Worm (Caenorhabditis elegans): ENCODE results near the gene srh-201.

Gene srh-201

DNA sequence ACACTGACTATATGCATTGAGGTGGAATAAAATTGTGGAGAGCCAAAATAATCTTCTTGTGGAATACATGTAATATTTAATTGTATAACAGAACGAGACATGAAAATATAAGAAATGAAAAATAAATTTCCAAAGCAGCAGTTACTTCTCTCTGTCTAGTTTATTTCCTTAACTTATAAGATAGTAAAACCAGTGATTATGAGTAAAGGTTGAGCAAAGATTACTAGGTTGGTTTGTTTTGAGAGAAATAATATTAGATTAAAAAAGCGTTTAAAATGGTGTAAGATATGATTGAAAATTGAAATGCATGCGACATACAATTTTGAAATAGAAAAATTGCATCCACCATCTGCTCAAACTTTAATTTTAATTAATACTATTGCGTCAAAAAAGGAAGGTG lies at the start of gene srh-201:
Gene srh-201, minus strand, starts transcription at position 101 of the 400 bp plus-strand sequence.
- TF ChIP-seq F13C5.2 (tag; optimal IDR thresholded peaks at IDR 0.05): no peak
- no peak for TF ChIP-seq ets-7 (tag; optimal IDR thresholded peaks at IDR 0.05)
- TF ChIP-seq ceh-13 (GFP tag; optimal IDR thresholded peaks at IDR 0.05): no peak
- TF ChIP-seq tbx-11 (GFP tag; IDR thresholded peaks at IDR 0.05): no peak
- no peak for TF ChIP-seq hmg-4 (GFP tag; optimal IDR thresholded peaks at IDR 0.05)
- no peak for TF ChIP-seq tra-4 (tag; optimal IDR thresholded peaks at IDR 0.05)
- no peak for TF ChIP-seq B0310.2 (tag; optimal IDR thresholded peaks at IDR 0.05)
- no peak for TF ChIP-seq scrt-1 (GFP tag; IDR thresholded peaks at IDR 0.05)
- TF ChIP-seq hnd-1 (tag; optimal IDR thresholded peaks at IDR 0.05): no peak
- TF ChIP-seq ceh-36 (tag; optimal IDR thresholded peaks at IDR 0.05): no peak
- TF ChIP-seq sea-1 (GFP tag; conservative IDR thresholded peaks at IDR 0.05): no peak
- TF ChIP-seq tbx-37 (GFP tag; conservative IDR thresholded peaks at IDR 0.05): no peak
- TF ChIP-seq ama-1 (optimal IDR thresholded peaks at IDR 0.05): no peak
- no peak for TF ChIP-seq hmbx-1 (tag; optimal IDR thresholded peaks at IDR 0.05)
- no peak for TF ChIP-seq flt-1 (GFP tag; IDR thresholded peaks at IDR 0.05)
- TF ChIP-seq pes-1 (GFP tag; IDR thresholded peaks at IDR 0.05): no peak
- TF ChIP-seq aly-1 (tag; optimal IDR thresholded peaks at IDR 0.05): no peak

DNA sequence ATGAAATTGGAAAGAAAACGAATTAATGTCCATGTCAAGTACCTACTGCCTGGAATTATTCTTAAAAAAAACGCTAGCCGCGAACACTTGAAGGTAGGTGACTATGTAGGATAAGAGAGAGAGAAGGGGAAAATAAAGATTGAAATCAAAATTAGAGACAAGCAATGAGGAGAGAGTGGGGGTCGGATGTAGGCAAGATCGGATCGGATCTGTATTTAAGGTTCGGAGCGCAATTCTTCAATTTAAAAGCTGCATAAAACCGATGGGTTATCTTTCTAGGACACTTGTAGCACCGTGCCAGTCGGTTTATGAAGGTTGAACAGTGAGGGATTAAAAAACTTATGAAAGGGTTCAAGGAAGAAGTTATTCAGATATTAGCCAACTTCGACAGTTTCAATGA lies 49.5 kb upstream of the srh-201 start:
- no peak for TF ChIP-seq ceh-36 (tag; optimal IDR thresholded peaks at IDR 0.05)
- no peak for TF ChIP-seq scrt-1 (GFP tag; IDR thresholded peaks at IDR 0.05)
- TF ChIP-seq ets-7 (tag; optimal IDR thresholded peaks at IDR 0.05): no peak
- TF ChIP-seq pes-1 (GFP tag; IDR thresholded peaks at IDR 0.05): no peak
- no peak for TF ChIP-seq hmg-4 (GFP tag; optimal IDR thresholded peaks at IDR 0.05)
- TF ChIP-seq hnd-1 (tag; optimal IDR thresholded peaks at IDR 0.05): no peak
- no peak for TF ChIP-seq tbx-11 (GFP tag; IDR thresholded peaks at IDR 0.05)
- TF ChIP-seq hmbx-1 (tag; optimal IDR thresholded peaks at IDR 0.05): no peak
- TF ChIP-seq B0310.2 (tag; optimal IDR thresholded peaks at IDR 0.05): no peak
- no peak for TF ChIP-seq ama-1 (optimal IDR thresholded peaks at IDR 0.05)
- no peak for TF ChIP-seq flt-1 (GFP tag; IDR thresholded peaks at IDR 0.05)
- TF ChIP-seq sea-1 (GFP tag; conservative IDR thresholded peaks at IDR 0.05): no peak
- no peak for TF ChIP-seq F13C5.2 (tag; optimal IDR thresholded peaks at IDR 0.05)
- no peak for TF ChIP-seq tbx-37 (GFP tag; conservative IDR thresholded peaks at IDR 0.05)
- TF ChIP-seq aly-1 (tag; optimal IDR thresholded peaks at IDR 0.05): no peak

DNA sequence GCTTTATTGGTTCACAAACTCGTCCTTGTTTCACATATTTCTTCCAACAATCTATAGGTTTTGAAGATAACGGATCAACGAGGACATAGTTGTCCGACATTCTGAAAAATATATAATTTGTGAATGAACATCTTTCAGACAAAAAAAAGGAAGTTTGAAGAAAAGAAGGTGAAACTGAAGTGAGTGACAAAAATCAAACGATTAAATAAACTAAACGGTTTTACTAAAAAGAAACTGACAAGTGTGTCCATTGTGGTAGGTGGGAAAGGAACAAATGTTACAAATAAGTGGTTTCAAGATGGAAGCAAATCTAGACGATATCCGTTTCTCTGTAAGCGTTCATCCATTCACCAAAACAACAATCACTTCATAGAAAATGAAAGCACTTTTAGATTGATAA lies 48.7 kb upstream of the srh-201 start, which contains the start of gene C25E10.12:
Gene C25E10.12, minus strand, starts transcription at position 101 of the 400 bp plus-strand sequence.
- TF ChIP-seq ama-1 (optimal IDR thresholded peaks at IDR 0.05): no peak
- TF ChIP-seq flt-1 (GFP tag; IDR thresholded peaks at IDR 0.05): no peak
- TF ChIP-seq ets-7 (tag; optimal IDR thresholded peaks at IDR 0.05): no peak

DNA sequence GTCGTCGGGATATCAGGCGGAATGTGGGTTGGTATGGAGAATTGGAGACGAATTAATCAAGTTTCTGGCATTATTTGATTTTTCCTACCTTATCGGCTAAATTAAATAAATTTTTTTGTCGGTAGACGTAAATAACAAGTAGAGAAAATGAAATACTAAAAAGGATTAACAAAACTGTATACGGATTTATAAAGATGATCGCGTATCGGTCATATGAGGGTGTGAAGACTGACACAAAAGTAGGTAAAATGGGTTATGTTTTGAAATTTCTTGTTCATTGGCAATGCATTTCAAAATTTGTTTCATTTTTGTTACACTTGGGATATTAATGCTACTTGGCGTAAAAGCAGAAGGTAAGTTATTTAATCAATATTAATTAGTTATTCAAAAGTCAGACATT lies 45.8 kb upstream of the srh-201 start, which contains the start of the genes C25E10.16 and C25E10.13:
Gene C25E10.16, minus strand, starts transcription at position 101 of the 400 bp plus-strand sequence.
Gene C25E10.13, plus strand, starts transcription at position 256 of the 400 bp plus-strand sequence.
- TF ChIP-seq tra-4 (tag; optimal IDR thresholded peaks at IDR 0.05): no peak
- no peak for TF ChIP-seq flt-1 (GFP tag; IDR thresholded peaks at IDR 0.05)

DNA sequence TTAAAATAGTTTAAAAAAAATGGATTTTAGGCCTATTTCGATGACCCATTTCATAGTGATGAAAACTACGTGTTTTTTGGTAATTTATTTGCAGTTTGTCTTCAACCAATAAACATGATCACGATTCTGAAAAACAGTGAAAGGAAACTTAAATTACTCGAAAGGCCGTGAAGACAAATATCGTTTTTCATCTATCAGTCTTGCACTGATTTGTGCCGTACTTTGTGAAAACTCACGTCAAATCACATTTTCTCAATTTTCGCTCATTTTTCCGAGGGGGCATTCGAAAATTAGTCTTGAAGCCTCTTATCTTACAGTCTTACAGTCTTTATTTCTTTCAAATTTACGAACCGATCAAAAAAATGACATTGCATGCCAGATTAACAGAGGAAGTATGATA lies 45.0 kb upstream of the srh-201 start, which contains the start of gene C25E10.11:
Gene C25E10.11, minus strand, starts transcription at position 101 of the 400 bp plus-strand sequence.
- TF ChIP-seq ama-1 (optimal IDR thresholded peaks at IDR 0.05) (no peak), aly-1 (tag; optimal IDR thresholded peaks at IDR 0.05) (no peak), ceh-36 (tag; optimal IDR thresholded peaks at IDR 0.05) (no peak), ceh-13 (GFP tag; optimal IDR thresholded peaks at IDR 0.05) (no peak), flt-1 (GFP tag; IDR thresholded peaks at IDR 0.05) (no peak), hnd-1 (tag; optimal IDR thresholded peaks at IDR 0.05) (no peak), tbx-11 (GFP tag; IDR thresholded peaks at IDR 0.05) (no peak), hmg-4 (GFP tag; optimal IDR thresholded peaks at IDR 0.05) (no peak), tbx-37 (GFP tag; conservative IDR thresholded peaks at IDR 0.05) (no peak), F13C5.2 (tag; optimal IDR thresholded peaks at IDR 0.05) (no peak), B0310.2 (tag; optimal IDR thresholded peaks at IDR 0.05) (no peak), sea-1 (GFP tag; conservative IDR thresholded peaks at IDR 0.05) (no peak), ets-7 (tag; optimal IDR thresholded peaks at IDR 0.05) (no peak), tra-4 (tag; optimal IDR thresholded peaks at IDR 0.05) (no peak)

DNA sequence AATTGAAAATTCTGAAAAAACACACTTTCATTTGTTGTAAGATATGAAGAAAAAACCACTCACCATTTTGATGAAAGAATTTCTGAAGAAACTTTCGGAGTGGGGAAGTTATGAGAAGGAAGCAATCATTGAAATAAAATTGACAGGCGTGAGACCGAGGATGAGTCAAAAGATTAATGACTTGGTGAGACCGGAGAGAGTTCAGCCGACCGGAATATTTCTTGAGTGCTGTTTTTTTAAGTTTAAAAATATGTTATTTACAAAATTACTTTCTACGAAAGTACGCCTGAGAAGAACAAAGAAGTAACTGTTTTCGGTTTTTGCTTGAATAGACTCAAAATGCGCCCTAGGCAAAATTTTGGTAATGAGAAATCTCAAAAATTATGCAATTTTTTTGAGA lies 42.6 kb upstream of the srh-201 start, which contains the start of gene C25E10.10:
Gene C25E10.10, minus strand, starts transcription at position 101 of the 400 bp plus-strand sequence.
- TF ChIP-seq pes-1 (GFP tag; IDR thresholded peaks at IDR 0.05): no peak
- no peak for TF ChIP-seq flt-1 (GFP tag; IDR thresholded peaks at IDR 0.05)
- TF ChIP-seq tra-4 (tag; optimal IDR thresholded peaks at IDR 0.05): no peak
- no peak for TF ChIP-seq hnd-1 (tag; optimal IDR thresholded peaks at IDR 0.05)
- TF ChIP-seq F13C5.2 (tag; optimal IDR thresholded peaks at IDR 0.05): no peak
- no peak for TF ChIP-seq sea-1 (GFP tag; conservative IDR thresholded peaks at IDR 0.05)
- no peak for TF ChIP-seq ama-1 (optimal IDR thresholded peaks at IDR 0.05)
- TF ChIP-seq hmg-4 (GFP tag; optimal IDR thresholded peaks at IDR 0.05): no peak
- TF ChIP-seq B0310.2 (tag; optimal IDR thresholded peaks at IDR 0.05): no peak
- TF ChIP-seq scrt-1 (GFP tag; IDR thresholded peaks at IDR 0.05): no peak
- no peak for TF ChIP-seq hmbx-1 (tag; optimal IDR thresholded peaks at IDR 0.05)
- TF ChIP-seq ceh-13 (GFP tag; optimal IDR thresholded peaks at IDR 0.05): no peak
- TF ChIP-seq tbx-37 (GFP tag; conservative IDR thresholded peaks at IDR 0.05): no peak
- no peak for TF ChIP-seq tbx-11 (GFP tag; IDR thresholded peaks at IDR 0.05)
- no peak for TF ChIP-seq ceh-36 (tag; optimal IDR thresholded peaks at IDR 0.05)
- no peak for TF ChIP-seq ets-7 (tag; optimal IDR thresholded peaks at IDR 0.05)
- TF ChIP-seq aly-1 (tag; optimal IDR thresholded peaks at IDR 0.05): no peak

DNA sequence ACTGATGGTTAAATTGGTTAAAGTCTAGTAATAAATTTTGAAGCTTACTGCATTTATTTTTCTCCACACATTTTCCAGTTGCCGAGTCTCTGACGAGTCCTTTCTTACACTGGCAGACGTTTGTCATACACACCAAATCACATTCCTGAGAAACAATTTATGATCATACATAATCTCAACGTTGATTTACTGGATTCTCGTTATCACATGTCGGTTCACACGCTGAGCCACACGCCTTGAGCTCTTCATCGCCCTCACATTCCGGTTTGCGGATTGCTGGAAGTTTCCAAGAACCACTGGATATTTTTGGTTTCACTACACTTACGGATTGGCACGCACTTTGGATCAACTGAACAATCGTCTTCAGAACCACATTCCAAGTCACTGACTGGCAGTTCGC lies 42.0 kb upstream of the srh-201 start:
- TF ChIP-seq aly-1 (tag; optimal IDR thresholded peaks at IDR 0.05): no peak
- no peak for TF ChIP-seq hmbx-1 (tag; optimal IDR thresholded peaks at IDR 0.05)
- TF ChIP-seq flt-1 (GFP tag; IDR thresholded peaks at IDR 0.05): no peak

DNA sequence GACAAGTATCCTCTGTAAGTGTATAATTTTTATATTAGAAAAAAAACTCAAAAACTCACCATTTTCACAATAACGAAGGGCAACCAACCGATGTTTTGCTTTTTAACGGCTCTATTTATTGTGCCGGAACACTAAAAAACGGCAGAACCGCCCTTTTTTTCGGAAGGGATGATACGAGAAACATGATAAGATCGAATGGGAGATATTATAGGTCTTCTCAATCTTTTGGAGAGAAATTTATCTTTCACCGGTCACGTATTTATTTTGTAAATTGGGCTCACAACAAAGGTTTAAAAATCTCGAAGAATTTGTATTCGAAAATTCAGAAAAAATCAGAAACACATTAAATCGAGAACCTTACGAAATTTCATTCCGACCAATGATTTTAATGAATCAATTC lies 41.1 kb upstream of the srh-201 start, which contains the start of gene swm-1:
Gene swm-1, minus strand, starts transcription at position 101 of the 400 bp plus-strand sequence.
- TF ChIP-seq pes-1 (GFP tag; IDR thresholded peaks at IDR 0.05): no peak
- TF ChIP-seq B0310.2 (tag; optimal IDR thresholded peaks at IDR 0.05): no peak
- TF ChIP-seq sea-1 (GFP tag; conservative IDR thresholded peaks at IDR 0.05): no peak
- TF ChIP-seq aly-1 (tag; optimal IDR thresholded peaks at IDR 0.05): no peak
- TF ChIP-seq F13C5.2 (tag; optimal IDR thresholded peaks at IDR 0.05): no peak
- no peak for TF ChIP-seq ceh-36 (tag; optimal IDR thresholded peaks at IDR 0.05)
- no peak for TF ChIP-seq tbx-11 (GFP tag; IDR thresholded peaks at IDR 0.05)
- no peak for TF ChIP-seq ets-7 (tag; optimal IDR thresholded peaks at IDR 0.05)
- TF ChIP-seq hmg-4 (GFP tag; optimal IDR thresholded peaks at IDR 0.05): no peak
- no peak for TF ChIP-seq scrt-1 (GFP tag; IDR thresholded peaks at IDR 0.05)
- TF ChIP-seq tra-4 (tag; optimal IDR thresholded peaks at IDR 0.05): no peak
- TF ChIP-seq flt-1 (GFP tag; IDR thresholded peaks at IDR 0.05): no peak
- no peak for TF ChIP-seq ceh-13 (GFP tag; optimal IDR thresholded peaks at IDR 0.05)
- no peak for TF ChIP-seq tbx-37 (GFP tag; conservative IDR thresholded peaks at IDR 0.05)
- no peak for TF ChIP-seq ama-1 (optimal IDR thresholded peaks at IDR 0.05)
- TF ChIP-seq hmbx-1 (tag; optimal IDR thresholded peaks at IDR 0.05): no peak
- no peak for TF ChIP-seq hnd-1 (tag; optimal IDR thresholded peaks at IDR 0.05)
